Worm (Caenorhabditis elegans): Measurements from ENCODE around the gene cest-2.1.

The cest-2.1 gene

DNA sequence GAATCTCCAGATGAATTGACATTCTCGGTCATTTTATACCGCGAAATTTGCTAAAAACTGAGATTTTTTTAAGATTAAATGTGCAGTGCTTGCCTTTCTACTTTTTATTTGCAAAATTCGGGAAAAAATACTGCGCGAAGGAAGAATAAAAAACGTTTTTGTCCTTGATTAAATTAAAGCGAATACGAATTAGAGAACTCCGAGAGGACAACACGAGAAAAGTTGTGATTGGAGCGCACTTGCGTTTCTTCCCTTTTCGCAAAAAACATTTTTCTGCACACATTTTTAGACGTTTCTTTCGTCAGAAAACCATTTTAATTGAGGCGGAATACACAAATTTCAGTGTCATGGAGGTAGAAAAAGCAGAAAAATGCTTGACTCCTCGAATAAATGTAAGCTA is 14.2 kb upstream of the cest-2.1 start, which contains the start of the genes trm-1 and ints-2:
Gene trm-1, minus strand, starts transcription at position 175 of the 400 bp plus-strand sequence.
Gene ints-2, plus strand, starts transcription at position 249 of the 400 bp plus-strand sequence.
- no peak for TF ChIP-seq ceh-43 (GFP tag; optimal IDR thresholded peaks at IDR 0.05)
- TF ChIP-seq drap-1 (GFP tag; optimal IDR thresholded peaks at IDR 0.05), result no peak
- TF ChIP-seq elt-3 (tag; optimal IDR thresholded peaks at IDR 0.05), result no peak
- TF ChIP-seq M03D4.4 (tag; optimal IDR thresholded peaks at IDR 0.05), result no peak
- no peak for TF ChIP-seq nhr-28 (tag; optimal IDR thresholded peaks at IDR 0.05)
- TF ChIP-seq ztf-11 (tag; optimal IDR thresholded peaks at IDR 0.05), result no peak
- no peak for TF ChIP-seq ham-2 (GFP tag; optimal IDR thresholded peaks at IDR 0.05)
- TF ChIP-seq ces-1 (GFP tag; optimal IDR thresholded peaks at IDR 0.05), result peak; percentile 96
- TF ChIP-seq snpc-4 (tag; optimal IDR thresholded peaks at IDR 0.05), result no peak
- peak; percentile 36 for TF ChIP-seq lsy-2 (tag; optimal IDR thresholded peaks at IDR 0.05)
- TF ChIP-seq ceh-83 (GFP tag; optimal IDR thresholded peaks at IDR 0.05), result no peak
- no peak for TF ChIP-seq flh-1 (GFP tag; optimal IDR thresholded peaks at IDR 0.05)
- TF ChIP-seq nhr-237 (tag; optimal IDR thresholded peaks at IDR 0.05), result no peak
- TF ChIP-seq nhr-76 (tag; optimal IDR thresholded peaks at IDR 0.05), result no peak
- TF ChIP-seq tbx-8 (GFP tag; optimal IDR thresholded peaks at IDR 0.05), result no peak
- no peak for TF ChIP-seq sem-2 (GFP tag; optimal IDR thresholded peaks at IDR 0.05)
- peak; percentile 12 for TF ChIP-seq lin-13 (tag; optimal IDR thresholded peaks at IDR 0.05)
- no peak for TF ChIP-seq lin-32 (GFP tag; optimal IDR thresholded peaks at IDR 0.05)
- TF ChIP-seq ceh-39 (tag; optimal IDR thresholded peaks at IDR 0.05), result no peak
- no peak for TF ChIP-seq blmp-1 (tag; optimal IDR thresholded peaks at IDR 0.05)
- no peak for TF ChIP-seq unc-39 (tag; optimal IDR thresholded peaks at IDR 0.05)
- TF ChIP-seq unc-120 (tag; optimal IDR thresholded peaks at IDR 0.05; ENCODE audit: poor library complexity, severe bottlenecking), result peak; percentile 34
- TF ChIP-seq sptf-1 (tag; optimal IDR thresholded peaks at IDR 0.05), result peak; percentile 11
- peak; percentile 1 for TF ChIP-seq mep-1 (tag; optimal IDR thresholded peaks at IDR 0.05)
- no peak for TF ChIP-seq nhr-12 (tag; optimal IDR thresholded peaks at IDR 0.05)
- no peak for TF ChIP-seq mls-2 (tag; optimal IDR thresholded peaks at IDR 0.05)
- no peak for TF ChIP-seq unc-62 (GFP tag; optimal IDR thresholded peaks at IDR 0.05)

DNA sequence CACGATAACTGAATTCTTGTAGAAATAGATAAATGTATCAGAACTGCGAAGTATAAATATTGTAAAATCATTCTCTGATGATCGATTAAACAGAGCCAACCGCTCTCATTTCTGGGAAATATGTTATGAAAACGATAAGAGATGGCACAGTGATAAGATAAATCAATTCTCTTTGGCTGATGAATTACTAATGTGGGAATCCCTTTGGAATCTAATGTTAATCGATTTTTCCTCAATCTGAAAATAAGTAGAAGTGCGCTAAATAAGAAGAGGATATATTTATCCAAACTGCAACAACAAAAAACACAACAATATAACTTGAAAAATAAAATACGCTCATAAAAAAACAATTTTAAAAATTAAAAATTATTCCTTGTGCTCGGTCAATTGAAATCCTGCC is 11.6 kb upstream of the cest-2.1 start, which contains the start of gene cest-2.3:
Gene cest-2.3, minus strand, starts transcription at position 101 of the 400 bp plus-strand sequence.
- TF ChIP-seq lsy-2 (tag; optimal IDR thresholded peaks at IDR 0.05) (no peak), pha-4 (tag; optimal IDR thresholded peaks at IDR 0.05) (no peak), ceh-83 (GFP tag; optimal IDR thresholded peaks at IDR 0.05) (no peak)

DNA sequence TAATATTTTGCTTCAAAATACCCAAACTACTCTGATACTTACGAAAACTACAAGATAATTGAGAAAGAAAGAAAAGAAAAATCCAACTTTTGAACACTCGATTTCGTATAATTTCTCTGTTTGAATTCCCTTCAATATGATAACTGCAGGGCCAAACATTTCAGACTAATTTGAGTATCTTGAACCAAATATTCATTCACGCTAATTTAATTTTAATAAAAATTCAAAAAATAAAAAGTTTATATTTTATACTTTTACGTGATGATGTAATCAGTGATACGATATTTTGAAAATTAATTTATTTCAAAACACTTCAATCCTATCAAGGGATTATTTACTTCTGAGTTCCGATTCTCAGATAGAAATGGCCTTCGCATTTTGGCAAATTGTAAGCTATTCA is 8.7 kb upstream of the cest-2.1 start, which contains the start of gene ZC376.8:
Gene ZC376.8, plus strand, starts transcription at position 301 of the 400 bp plus-strand sequence.
- TF ChIP-seq blmp-1 (tag; optimal IDR thresholded peaks at IDR 0.05) (no peak), lin-13 (tag; optimal IDR thresholded peaks at IDR 0.05) (no peak)

DNA sequence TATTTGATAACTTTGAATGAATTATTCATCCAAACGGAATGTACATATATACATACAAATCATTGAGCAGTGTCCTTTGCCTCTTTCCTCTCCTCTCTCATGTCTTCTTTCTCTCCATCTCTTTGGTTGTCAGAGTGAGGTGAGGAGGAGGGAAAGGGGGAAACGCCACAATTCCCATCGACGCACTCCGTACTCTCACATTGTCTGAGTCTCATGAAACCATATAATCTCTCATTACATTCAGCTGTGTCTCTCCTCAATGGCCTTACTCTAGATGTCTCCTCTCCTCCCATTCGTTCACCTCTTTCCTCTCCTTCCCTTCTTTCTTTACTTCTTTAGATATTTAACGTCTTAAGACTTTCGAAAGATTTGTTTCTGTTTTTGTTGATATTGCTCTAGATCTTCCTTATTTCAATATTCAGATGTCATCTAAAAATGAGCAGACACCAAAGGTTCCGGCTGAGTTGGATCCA is 6.4 kb upstream of the cest-2.1 start, which contains the start of gene ceh-74:
Gene ceh-74, plus strand, starts transcription at position 423 of the 473 bp plus-strand sequence.
- TF ChIP-seq elt-3 (tag; optimal IDR thresholded peaks at IDR 0.05), result no peak
- peak; percentile 32 for TF ChIP-seq mep-1 (tag; optimal IDR thresholded peaks at IDR 0.05)

DNA sequence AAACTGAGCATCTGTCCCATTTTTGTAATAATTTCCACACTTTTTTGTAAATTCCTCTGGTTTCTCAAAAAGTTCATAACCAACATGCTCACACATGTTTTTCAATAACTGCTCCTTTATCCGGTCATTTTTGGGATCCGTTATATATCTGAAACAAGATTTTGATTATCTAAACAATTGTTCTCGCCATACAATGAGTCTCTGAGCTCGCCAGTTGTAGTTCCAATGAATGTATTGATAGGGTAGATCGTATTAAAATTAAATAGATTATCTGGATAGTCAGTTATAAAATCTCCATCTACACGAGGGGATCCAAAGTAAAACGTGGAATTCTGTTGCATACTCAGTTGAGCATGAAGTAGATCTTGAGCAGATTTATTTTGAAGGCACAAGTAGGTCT is 5.3 kb upstream of the cest-2.1 start:
- no peak for TF ChIP-seq ztf-11 (tag; optimal IDR thresholded peaks at IDR 0.05)
- no peak for TF ChIP-seq cnd-1 (tag; optimal IDR thresholded peaks at IDR 0.05)
- TF ChIP-seq flh-1 (GFP tag; optimal IDR thresholded peaks at IDR 0.05), result no peak
- TF ChIP-seq ceh-83 (GFP tag; optimal IDR thresholded peaks at IDR 0.05), result no peak
- no peak for TF ChIP-seq unc-120 (tag; optimal IDR thresholded peaks at IDR 0.05; ENCODE audit: poor library complexity, severe bottlenecking)
- TF ChIP-seq ces-1 (GFP tag; optimal IDR thresholded peaks at IDR 0.05), result no peak
- no peak for TF ChIP-seq lin-32 (GFP tag; optimal IDR thresholded peaks at IDR 0.05)
- TF ChIP-seq pha-4 (tag; optimal IDR thresholded peaks at IDR 0.05), result no peak
- no peak for TF ChIP-seq drap-1 (GFP tag; optimal IDR thresholded peaks at IDR 0.05)
- TF ChIP-seq unc-62 (GFP tag; optimal IDR thresholded peaks at IDR 0.05), result no peak
- no peak for TF ChIP-seq blmp-1 (tag; optimal IDR thresholded peaks at IDR 0.05)
- no peak for TF ChIP-seq lin-13 (tag; optimal IDR thresholded peaks at IDR 0.05)
- TF ChIP-seq elt-1 (tag; optimal IDR thresholded peaks at IDR 0.05; ENCODE audit: borderline replicate concordance, insufficient read depth), result no peak

Data from whole organism, mixed stage, embryonic.